Fruit fly (Drosophila melanogaster): ENCODE data around the gene Myb.

Myb gene

dm6 chrX:15889780-15890608 is 32.4 kb upstream of the Myb start, which contains the start of the genes MSBP and CG15916 (continued):
- TF ChIP-seq CG8388 (GFP tag; optimal IDR thresholded peaks at IDR 0.05) (peak; percentile 3), CG13424 (tag; optimal IDR thresholded peaks at IDR 0.05) (peak; percentile 46), C15 (GFP tag; IDR thresholded peaks at IDR 0.05) (no peak), Oaz (GFP tag; IDR thresholded peaks at IDR 0.05) (no peak), unc-4 (GFP tag; IDR thresholded peaks at IDR 0.05; ENCODE audit: partially characterized antibody) (no peak), Atf3 (GFP tag; optimal IDR thresholded peaks at IDR 0.05) (no peak), gcm2 (GFP tag; optimal IDR thresholded peaks at IDR 0.05) (no peak), gt (GFP tag; IDR thresholded peaks at IDR 0.05) (no peak), CG10979 (tag; optimal IDR thresholded peaks at IDR 0.05) (peak; percentile 27), luna (GFP tag; optimal IDR thresholded peaks at IDR 0.05) (no peak), gfzf (GFP tag; optimal IDR thresholded peaks at IDR 0.05) (peak; percentile 59), twi (tag; optimal IDR thresholded peaks at IDR 0.05) (peak; percentile 14), CG4617 (GFP tag; optimal IDR thresholded peaks at IDR 0.05; ENCODE audit: borderline replicate concordance) (no peak), CG11696 (GFP tag; IDR thresholded peaks at IDR 0.05) (no peak), CG43689 (GFP tag; IDR thresholded peaks at IDR 0.05) (no peak), pfk (GFP tag; optimal IDR thresholded peaks at IDR 0.05) (peak; percentile 76), CG6765 (GFP tag; optimal IDR thresholded peaks at IDR 0.05) (no peak), Sry-δ (GFP tag; optimal IDR thresholded peaks at IDR 0.05) (peak; percentile 68), CG4404 (GFP tag; IDR thresholded peaks at IDR 0.05) (no peak), pb (GFP tag; optimal IDR thresholded peaks at IDR 0.05) (no peak), CG1832 (GFP tag; optimal IDR thresholded peaks at IDR 0.05) (no peak), CG15601 (tag; optimal IDR thresholded peaks at IDR 0.05) (peak; percentile 12), run (tag; optimal IDR thresholded peaks at IDR 0.05) (no peak), eyg (GFP tag; optimal IDR thresholded peaks at IDR 0.05) (no peak), CHES-1-like (GFP tag; optimal IDR thresholded peaks at IDR 0.05) (no peak), CG34376 (GFP tag; optimal IDR thresholded peaks at IDR 0.05) (no peak), CG34422 (GFP tag; IDR thresholded peaks at IDR 0.05) (0 out of 3 replicates have a peak, but pooled peaks have one; percentile 14), Adf1 (GFP tag; IDR thresholded peaks at IDR 0.05) (no peak), CG18011 (GFP tag; optimal IDR thresholded peaks at IDR 0.05) (no peak), CG10267 (tag; optimal IDR thresholded peaks at IDR 0.05) (peak; percentile 70), CG32767 (GFP tag; IDR thresholded peaks at IDR 0.05) (no peak), cg (GFP tag; optimal IDR thresholded peaks at IDR 0.05) (no peak), CG7839 (tag; optimal IDR thresholded peaks at IDR 0.05) (peak; percentile 45), CG11456 (GFP tag; IDR thresholded peaks at IDR 0.05) (no peak), CG6854 (GFP tag; optimal IDR thresholded peaks at IDR 0.05) (no peak), Dp (GFP tag; optimal IDR thresholded peaks at IDR 0.05) (no peak), E2f1 (GFP tag; IDR thresholded peaks at IDR 0.05) (no peak), maf-S (GFP tag; optimal IDR thresholded peaks at IDR 0.05) (no peak), Drgx (GFP tag; IDR thresholded peaks at IDR 0.05) (no peak), bab2 (GFP tag; optimal IDR thresholded peaks at IDR 0.05) (no peak), CG32532 (GFP tag; IDR thresholded peaks at IDR 0.05) (no peak), TFAM (GFP tag; optimal IDR thresholded peaks at IDR 0.05) (no peak), lab (GFP tag; optimal IDR thresholded peaks at IDR 0.05) (no peak), danr (GFP tag; IDR thresholded peaks at IDR 0.05) (no peak), zen (tag; optimal IDR thresholded peaks at IDR 0.05) (peak; percentile 9), CG17361 (GFP tag; IDR thresholded peaks at IDR 0.05) (peak; percentile 74; the same call in 1 of the 3 replicates), CG15479 (GFP tag; optimal IDR thresholded peaks at IDR 0.05) (no peak), sna (GFP tag; IDR thresholded peaks at IDR 0.05; ENCODE audit: partially characterized antibody) (no peak), CG13287 (GFP tag; IDR thresholded peaks at IDR 0.05; ENCODE audit: partially characterized antibody) (peak; percentile 13; the same call in 1 of the 2 replicates)
